Worm (Caenorhabditis elegans) whole organism, midembryonic: ENCODE data around the gene rfk-1.

Experiments used
- T22C8.4 ChIP-seq: fragments of 200-800 bp; sonication (Bioruptor generic); IDR thresholded peaks from 2 replicates; pipeline ENCODE4 v1.3.6; 2022; ENCODE audit warnings: missing genetic modification characterization, missing compliant biosample characterization
- cog-1 ChIP-seq: sonication (generic microtip); optimal IDR thresholded peaks from 2 replicates; lab custom pipeline; 2016; ENCODE audit warnings: missing genetic modification characterization, missing compliant biosample characterization
- flt-1 ChIP-seq: fragments of 200-800 bp; sonication (Bioruptor generic); IDR thresholded peaks from 2 replicates; pipeline ENCODE4 v1.3.6; 2022; ENCODE audit warnings: missing genetic modification characterization, missing compliant biosample characterization
- klf-2 ChIP-seq: fragments of 200-800 bp; sonication (Bioruptor generic); conservative IDR thresholded peaks from 2 replicates; pipeline ENCODE4 v1.3.6; 2022; ENCODE audit warnings: missing genetic modification reagents, missing genetic modification characterization, missing compliant biosample characterization
- med-1 ChIP-seq: sonication (generic microtip); optimal IDR thresholded peaks from 2 replicates; lab custom pipeline; 2017; ENCODE audit warnings: missing genetic modification characterization, mild to moderate bottlenecking, missing compliant biosample characterization, antibody characterized with exemption, missing genetic modification reagents; ENCODE audit not compliant: insufficient read depth
- ref-1 ChIP-seq: fragments of 200-800 bp; sonication (Bioruptor generic); conservative IDR thresholded peaks from 2 replicates; pipeline ENCODE4 v1.3.6; 2022; ENCODE audit warnings: missing genetic modification reagents, missing genetic modification characterization, missing compliant biosample characterization
- tab-1 ChIP-seq: fragments of 200-800 bp; sonication (Bioruptor generic); IDR thresholded peaks from 2 replicates; pipeline ENCODE4 v1.3.6; 2022; ENCODE audit warnings: missing genetic modification characterization, missing compliant biosample characterization
- ztf-23 ChIP-seq: fragments of 200-800 bp; sonication (Bioruptor generic); IDR thresholded peaks from 2 replicates; pipeline ENCODE4 v1.3.6; 2022; ENCODE audit warnings: missing genetic modification reagents, missing genetic modification characterization, missing compliant biosample characterization
- ztf-29 ChIP-seq: fragments of 200-800 bp; sonication (Bioruptor generic); IDR thresholded peaks from 2 replicates; pipeline ENCODE4 v1.3.6; 2022; ENCODE audit warnings: missing genetic modification reagents, missing genetic modification characterization, missing compliant biosample characterization

Gene rfk-1

DNA sequence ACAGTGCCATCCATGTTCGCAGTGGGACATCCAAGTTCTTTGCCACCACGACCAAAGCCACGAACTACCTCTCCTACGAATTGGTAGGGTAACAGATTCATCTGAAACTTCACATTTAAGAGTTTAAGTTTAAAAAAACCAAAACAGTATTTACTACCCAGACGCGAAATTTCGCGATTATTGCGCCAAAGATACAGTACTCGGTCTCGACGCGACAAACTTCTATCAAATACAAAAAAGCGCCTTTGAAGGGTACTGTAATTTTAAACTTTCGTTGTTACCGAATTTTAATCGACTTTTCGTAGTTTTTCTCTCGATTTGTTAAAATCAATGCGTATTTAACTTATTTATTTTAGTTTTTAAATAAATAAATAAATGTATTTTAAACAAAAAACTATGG, at the start of gene rfk-1:
Gene rfk-1 (minus strand): TSS at position 101 of the 400 bp plus-strand sequence.
- TF ChIP-seq cog-1 (tag; lab: Kevin White, UChicago) = no peak
- TF ChIP-seq ztf-29 (GFP tag; lab: Robert Waterston, UW) = no peak
- no peak for TF ChIP-seq klf-2 (GFP tag; lab: Robert Waterston, UW)
- no peak for TF ChIP-seq tab-1 (GFP tag; lab: Robert Waterston, UW)
- TF ChIP-seq med-1 (GFP tag; lab: Kevin White, UChicago) = no peak
- TF ChIP-seq ztf-23 (GFP tag; lab: Robert Waterston, UW) = no peak
- no peak for TF ChIP-seq ref-1 (GFP tag; lab: Robert Waterston, UW)
- TF ChIP-seq T22C8.4 = no peak

- TF ChIP-seq klf-2 (GFP tag; lab: Robert Waterston, UW) = no peak
- no peak for TF ChIP-seq ztf-23 (GFP tag; lab: Robert Waterston, UW)
- TF ChIP-seq T22C8.4 = no peak
- TF ChIP-seq ref-1 (GFP tag; lab: Robert Waterston, UW) = no peak
- TF ChIP-seq tab-1 (GFP tag; lab: Robert Waterston, UW) = no peak
- no peak for TF ChIP-seq cog-1 (tag; lab: Kevin White, UChicago)
- TF ChIP-seq ztf-29 (GFP tag; lab: Robert Waterston, UW) = no peak
- no peak for TF ChIP-seq med-1 (GFP tag; lab: Kevin White, UChicago)
- no peak for TF ChIP-seq flt-1 (GFP tag; lab: Robert Waterston, UW)
These were observed 47.9 kb upstream of the rfk-1 start, which contains the start of gene srb-17 for ce11 chrIV:10457137-10457536. Gene srb-17 (minus strand): TSS chrIV:10457237.

- TF ChIP-seq ztf-29 (GFP tag; lab: Robert Waterston, UW) = no peak
- TF ChIP-seq ztf-23 (GFP tag; lab: Robert Waterston, UW) = no peak
- TF ChIP-seq ref-1 (GFP tag; lab: Robert Waterston, UW) = no peak
- TF ChIP-seq cog-1 (tag; lab: Kevin White, UChicago) = no peak
- TF ChIP-seq tab-1 (GFP tag; lab: Robert Waterston, UW) = no peak
- no peak for TF ChIP-seq T22C8.4
- TF ChIP-seq klf-2 (GFP tag; lab: Robert Waterston, UW) = no peak
- no peak for TF ChIP-seq med-1 (GFP tag; lab: Kevin White, UChicago)
- no peak for TF ChIP-seq flt-1 (GFP tag; lab: Robert Waterston, UW)
These were observed 43.7 kb upstream of the rfk-1 start, which contains the start of gene F01D4.8 for ce11 chrIV:10453001-10453400. Gene F01D4.8 (minus strand): TSS chrIV:10453101.

DNA sequence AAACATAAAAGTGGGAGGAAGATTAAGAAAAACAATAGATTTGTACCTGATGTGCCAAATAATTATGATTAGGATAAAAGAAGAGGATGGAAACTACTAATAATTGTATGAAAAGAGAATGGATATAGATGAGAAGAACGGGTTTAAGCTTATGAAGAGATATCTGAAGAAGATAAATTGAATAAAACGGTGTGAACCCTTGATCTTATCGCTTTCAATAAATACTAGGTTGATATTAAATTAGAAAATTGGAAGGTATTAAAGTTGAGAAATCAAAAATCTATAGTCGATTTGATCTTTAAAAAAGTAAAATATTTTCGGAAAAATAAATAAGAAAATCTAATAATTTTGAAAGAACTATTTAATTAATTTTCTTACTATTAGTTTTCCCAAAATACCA, 40.5 kb upstream of the rfk-1 start, which contains the start of gene F13B12.4:
Gene F13B12.4 (minus strand): TSS at position 101 of the 400 bp plus-strand sequence.
- TF ChIP-seq T22C8.4 (no peak), flt-1 (GFP tag; lab: Robert Waterston, UW) (no peak), klf-2 (GFP tag; lab: Robert Waterston, UW) (no peak), ztf-29 (GFP tag; lab: Robert Waterston, UW) (no peak), ref-1 (GFP tag; lab: Robert Waterston, UW) (no peak), med-1 (GFP tag; lab: Kevin White, UChicago) (no peak), ztf-23 (GFP tag; lab: Robert Waterston, UW) (no peak), cog-1 (tag; lab: Kevin White, UChicago) (no peak), tab-1 (GFP tag; lab: Robert Waterston, UW) (no peak)

DNA sequence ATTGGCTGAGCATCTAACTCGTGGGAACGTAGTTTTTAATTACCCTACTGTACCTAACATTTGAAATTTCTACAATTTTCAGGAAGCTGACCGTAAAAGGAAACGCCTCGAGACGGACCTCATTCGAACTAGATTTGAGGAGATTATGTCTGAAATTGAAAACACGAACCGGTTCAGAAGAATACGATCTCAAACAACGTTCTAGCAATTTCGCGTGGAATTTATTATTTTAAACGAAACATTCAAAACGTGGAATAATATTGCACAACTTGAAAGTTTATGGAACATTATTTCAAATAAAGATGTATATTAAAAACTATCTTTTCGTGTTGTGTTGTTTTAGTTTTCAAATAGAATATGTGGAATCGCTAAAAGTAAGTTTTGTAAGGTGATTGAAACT, 34.2 kb upstream of the rfk-1 start, which contains the start of gene F13B12.7:
Gene F13B12.7 (plus strand): TSS at position 301 of the 400 bp plus-strand sequence.
- TF ChIP-seq ref-1 (GFP tag; lab: Robert Waterston, UW) (no peak), ztf-23 (GFP tag; lab: Robert Waterston, UW) (no peak)

DNA sequence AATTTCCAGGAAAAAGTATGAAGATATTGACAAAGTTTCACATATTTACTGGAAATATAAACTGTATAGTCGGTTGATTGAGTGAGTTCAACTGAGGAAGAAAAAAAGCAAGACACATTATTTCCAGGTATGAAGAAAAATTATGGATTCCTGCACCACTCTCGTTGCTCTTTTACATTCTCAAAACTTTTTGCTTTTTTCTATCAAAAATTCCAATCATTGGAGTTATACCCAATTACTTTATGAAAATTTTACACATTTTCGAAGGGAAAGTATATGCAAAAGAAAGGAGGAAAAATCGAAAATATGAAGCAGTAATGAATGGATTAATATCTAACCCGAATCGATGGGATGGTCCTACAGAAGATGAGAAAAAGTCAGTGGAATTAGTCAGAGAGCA, 33.6 kb upstream of the rfk-1 start:
- TF ChIP-seq ztf-29 (GFP tag; lab: Robert Waterston, UW) (no peak), tab-1 (GFP tag; lab: Robert Waterston, UW) (no peak), T22C8.4 (no peak), flt-1 (GFP tag; lab: Robert Waterston, UW) (no peak), ref-1 (GFP tag; lab: Robert Waterston, UW) (no peak), klf-2 (GFP tag; lab: Robert Waterston, UW) (no peak), cog-1 (tag; lab: Kevin White, UChicago) (no peak), med-1 (GFP tag; lab: Kevin White, UChicago) (no peak), ztf-23 (GFP tag; lab: Robert Waterston, UW) (no peak)

DNA sequence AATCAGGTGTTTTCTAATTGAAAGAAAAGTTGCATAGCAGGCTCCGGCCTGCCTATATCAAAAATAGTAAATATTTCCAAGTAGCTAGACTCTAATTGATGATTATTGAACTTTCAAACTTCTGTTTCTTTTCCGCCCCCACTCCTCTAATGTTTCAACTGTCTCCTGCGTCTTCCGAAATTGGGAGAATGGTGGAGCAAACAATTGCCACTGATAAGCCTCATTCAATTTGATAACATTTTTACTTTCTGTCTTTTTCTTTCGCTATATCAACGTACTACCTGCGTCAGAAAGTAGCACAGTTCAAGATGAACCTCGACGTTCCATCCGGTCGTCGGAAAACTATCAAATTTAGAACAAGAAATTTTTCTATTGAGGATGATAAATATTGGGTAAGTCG, 29.6 kb upstream of the rfk-1 start, which contains the start of gene F13B12.3:
Gene F13B12.3 (plus strand): TSS at position 223 of the 400 bp plus-strand sequence.
- no peak for TF ChIP-seq cog-1 (tag; lab: Kevin White, UChicago)
- 0 out of 2 replicates have a peak, but pooled peaks have one; percentile 2 for TF ChIP-seq ref-1 (GFP tag; lab: Robert Waterston, UW)
- no peak for TF ChIP-seq klf-2 (GFP tag; lab: Robert Waterston, UW)

- TF ChIP-seq ref-1 (GFP tag; lab: Robert Waterston, UW) = no peak
- TF ChIP-seq tab-1 (GFP tag; lab: Robert Waterston, UW) = no peak
- TF ChIP-seq T22C8.4 = no peak
- no peak for TF ChIP-seq ztf-23 (GFP tag; lab: Robert Waterston, UW)
- no peak for TF ChIP-seq ztf-29 (GFP tag; lab: Robert Waterston, UW)
- TF ChIP-seq flt-1 (GFP tag; lab: Robert Waterston, UW) = no peak
- TF ChIP-seq med-1 (GFP tag; lab: Kevin White, UChicago) = no peak
- no peak for TF ChIP-seq cog-1 (tag; lab: Kevin White, UChicago)
- TF ChIP-seq klf-2 (GFP tag; lab: Robert Waterston, UW) = no peak
These were observed 27.8 kb upstream of the rfk-1 start for ce11 chrIV:10437114-10437513.

ce11 chrIV:10436401-10436800, 27.1 kb upstream of the rfk-1 start, which contains the start of gene ins-1:
Gene ins-1 (plus strand): TSS chrIV:10436701.
- no peak for TF ChIP-seq klf-2 (GFP tag; lab: Robert Waterston, UW)
- no peak for TF ChIP-seq ztf-23 (GFP tag; lab: Robert Waterston, UW)
- TF ChIP-seq cog-1 (tag; lab: Kevin White, UChicago) = no peak
- TF ChIP-seq med-1 (GFP tag; lab: Kevin White, UChicago) = no peak
- no peak for TF ChIP-seq ref-1 (GFP tag; lab: Robert Waterston, UW)
- TF ChIP-seq T22C8.4 = no peak
- no peak for TF ChIP-seq flt-1 (GFP tag; lab: Robert Waterston, UW)
